Worm (Caenorhabditis elegans): ENCODE measurements around the gene C18D11.9.

- TF ChIP-seq ztf-29 (GFP tag; IDR thresholded peaks at IDR 0.05) (no peak), cog-1 (tag; optimal IDR thresholded peaks at IDR 0.05) (no peak), med-1 (GFP tag; optimal IDR thresholded peaks at IDR 0.05; ENCODE audit: insufficient read depth) (no peak), flt-1 (GFP tag; IDR thresholded peaks at IDR 0.05) (no peak), klf-2 (GFP tag; conservative IDR thresholded peaks at IDR 0.05) (no peak), ref-1 (GFP tag; conservative IDR thresholded peaks at IDR 0.05) (no peak), T22C8.4 (GFP tag; IDR thresholded peaks at IDR 0.05) (no peak)
Measured at ce11 chrIII:11834783-11835182, 25.9 kb downstream of the C18D11.9 start.

All from whole organism, midembryonic.